Worm (Caenorhabditis elegans): ENCODE results near the gene gen-1.
A peak's percentile ranks its signal among the peaks of the same experiment; 100 is the strongest.

Gene gen-1

DNA sequence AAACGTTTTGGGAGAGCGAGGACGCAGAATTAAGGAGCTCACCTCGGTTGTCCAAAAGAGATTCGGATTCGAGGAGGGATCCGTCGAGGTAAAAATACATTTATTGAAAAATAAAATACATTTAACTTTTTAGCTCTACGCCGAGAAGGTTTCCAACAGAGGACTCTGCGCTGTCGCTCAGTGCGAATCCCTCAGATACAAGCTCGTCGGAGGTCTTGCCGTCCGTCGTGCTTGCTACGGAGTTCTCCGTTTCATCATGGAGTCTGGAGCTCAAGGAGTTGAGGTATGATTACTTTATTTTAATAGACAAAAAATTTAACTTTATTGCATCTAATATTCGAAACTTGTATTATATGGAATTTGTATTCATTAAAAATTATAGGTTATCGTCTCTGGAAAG is 40.9 kb downstream of the gen-1 start:
- no peak for TF ChIP-seq ztf-11 (tag; optimal IDR thresholded peaks at IDR 0.05)
- no peak for TF ChIP-seq fos-1 (tag; optimal IDR thresholded peaks at IDR 0.05)
- TF ChIP-seq nhr-21 (tag; optimal IDR thresholded peaks at IDR 0.05): no peak
- TF ChIP-seq peb-1 (tag; optimal IDR thresholded peaks at IDR 0.05): no peak
- TF ChIP-seq mbf-1 (tag; optimal IDR thresholded peaks at IDR 0.05): no peak
- TF ChIP-seq zag-1 (tag; optimal IDR thresholded peaks at IDR 0.05): no peak
- TF ChIP-seq nhr-25 (tag; optimal IDR thresholded peaks at IDR 0.05): no peak
- no peak for TF ChIP-seq R02D3.7 (tag; optimal IDR thresholded peaks at IDR 0.05)
- no peak for TF ChIP-seq snpc-4 (tag; optimal IDR thresholded peaks at IDR 0.05)
- TF ChIP-seq ama-1 (optimal IDR thresholded peaks at IDR 0.05): no peak
- no peak for TF ChIP-seq egl-27 (tag; optimal IDR thresholded peaks at IDR 0.05)
- no peak for TF ChIP-seq unc-62 (GFP tag; optimal IDR thresholded peaks at IDR 0.05)
- TF ChIP-seq lin-39 (tag; optimal IDR thresholded peaks at IDR 0.05): no peak
- no peak for TF ChIP-seq unc-55 (GFP tag; optimal IDR thresholded peaks at IDR 0.05)
- TF ChIP-seq gmeb-1 (tag; optimal IDR thresholded peaks at IDR 0.05): no peak
- no peak for TF ChIP-seq C34F6.9 (tag; optimal IDR thresholded peaks at IDR 0.05)

DNA sequence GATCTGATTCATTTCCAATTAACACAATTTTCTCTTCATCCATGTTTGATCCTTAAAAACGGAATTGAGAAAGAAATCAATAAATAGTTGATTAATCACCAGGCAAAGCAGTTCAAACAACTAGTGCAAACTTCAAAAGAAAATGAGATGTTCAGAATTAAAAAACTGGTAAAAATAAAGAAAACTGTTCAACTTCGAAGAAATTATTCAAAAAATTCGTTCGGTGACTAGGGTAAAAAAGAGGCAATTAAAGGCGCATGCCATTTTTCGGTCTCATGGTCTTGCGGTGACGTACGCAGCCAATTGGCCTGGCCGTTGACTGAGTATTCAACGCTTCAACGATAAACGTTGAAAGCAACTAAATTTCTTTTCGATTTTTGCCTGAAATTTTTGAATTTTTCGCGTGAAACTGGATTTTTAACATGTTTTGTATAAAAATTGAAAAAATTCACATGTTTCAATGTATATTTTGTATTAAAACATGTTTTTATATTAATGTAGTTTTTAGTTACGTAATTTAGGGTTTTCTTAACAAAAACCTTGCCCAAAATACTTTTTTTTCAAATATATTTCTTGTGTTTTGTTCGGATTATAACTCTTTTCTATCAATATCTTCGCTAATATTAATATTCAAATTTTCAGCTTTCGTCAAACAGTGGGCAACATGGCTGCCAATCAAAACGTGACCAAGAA is 41.7 kb downstream of the gen-1 start, which contains the start of the genes sna-3 and rps-3:
TSS of gene sna-3 (minus strand) at position 51 of the 693 bp plus-strand sequence.
TSS of gene rps-3 (plus strand) at position 643 of the 693 bp plus-strand sequence.
- peak; percentile 93 for TF ChIP-seq unc-55 (GFP tag; optimal IDR thresholded peaks at IDR 0.05)
- TF ChIP-seq peb-1 (tag; optimal IDR thresholded peaks at IDR 0.05): no peak
- no peak for TF ChIP-seq nhr-11 (tag; optimal IDR thresholded peaks at IDR 0.05)
- TF ChIP-seq egl-27 (tag; optimal IDR thresholded peaks at IDR 0.05): peak; percentile 21
- peak; percentile 52 for TF ChIP-seq ceh-16 (tag; optimal IDR thresholded peaks at IDR 0.05)
- no peak for TF ChIP-seq ztf-1 (GFP tag; conservative IDR thresholded peaks at IDR 0.05)
- peak; percentile 64 for TF ChIP-seq nhr-21 (tag; optimal IDR thresholded peaks at IDR 0.05)
- no peak for TF ChIP-seq Y55F3AM.14 (GFP tag; optimal IDR thresholded peaks at IDR 0.05)
- peak; percentile 91 for TF ChIP-seq nhr-129 (tag; optimal IDR thresholded peaks at IDR 0.05)
- TF ChIP-seq mdl-1 (tag; optimal IDR thresholded peaks at IDR 0.05): no peak
- peak; percentile 52 for TF ChIP-seq sma-3 (GFP tag; optimal IDR thresholded peaks at IDR 0.05)
- TF ChIP-seq nhr-25 (tag; optimal IDR thresholded peaks at IDR 0.05): peak; percentile 73
- no peak for TF ChIP-seq nhr-10 (tag; optimal IDR thresholded peaks at IDR 0.05)
- TF ChIP-seq nhr-12 (tag; optimal IDR thresholded peaks at IDR 0.05): no peak
- TF ChIP-seq sma-9 (GFP tag; optimal IDR thresholded peaks at IDR 0.05): peak; percentile 55
- no peak for TF ChIP-seq sma-9 (tag; optimal IDR thresholded peaks at IDR 0.05)
- TF ChIP-seq gmeb-1 (tag; optimal IDR thresholded peaks at IDR 0.05): peak; percentile 78
- peak; percentile 64 for TF ChIP-seq F13H6.1 (tag; optimal IDR thresholded peaks at IDR 0.05)
- TF ChIP-seq fos-1 (tag; optimal IDR thresholded peaks at IDR 0.05): peak; percentile 70
- peak; percentile 82 for TF ChIP-seq lin-11 (tag; optimal IDR thresholded peaks at IDR 0.05)
- TF ChIP-seq mab-5 (tag; optimal IDR thresholded peaks at IDR 0.05): no peak
- TF ChIP-seq zag-1 (tag; optimal IDR thresholded peaks at IDR 0.05): peak; percentile 10
- peak; percentile 90 for TF ChIP-seq C34F6.9 (tag; optimal IDR thresholded peaks at IDR 0.05)
- TF ChIP-seq crh-2 (tag; optimal IDR thresholded peaks at IDR 0.05): peak; percentile 90
- TF ChIP-seq lsy-2 (tag; optimal IDR thresholded peaks at IDR 0.05): peak; percentile 68 to 92
- no peak for TF ChIP-seq lin-39 (tag; optimal IDR thresholded peaks at IDR 0.05)
- peak; percentile 40 for TF ChIP-seq ZK546.5 (tag; optimal IDR thresholded peaks at IDR 0.05)
- no peak for TF ChIP-seq aly-2 (tag; optimal IDR thresholded peaks at IDR 0.05)
- no peak for TF ChIP-seq alr-1 (tag; optimal IDR thresholded peaks at IDR 0.05)
- TF ChIP-seq blmp-1 (tag; optimal IDR thresholded peaks at IDR 0.05; ENCODE audit: insufficient read depth): peak; percentile 8
- TF ChIP-seq elt-1 (tag; optimal IDR thresholded peaks at IDR 0.05): no peak
- TF ChIP-seq snpc-4 (tag; optimal IDR thresholded peaks at IDR 0.05): peak; percentile 63
- peak; percentile 81 for TF ChIP-seq lin-13 (GFP tag; optimal IDR thresholded peaks at IDR 0.05)
- no peak for TF ChIP-seq elt-3 (tag; optimal IDR thresholded peaks at IDR 0.05)

DNA sequence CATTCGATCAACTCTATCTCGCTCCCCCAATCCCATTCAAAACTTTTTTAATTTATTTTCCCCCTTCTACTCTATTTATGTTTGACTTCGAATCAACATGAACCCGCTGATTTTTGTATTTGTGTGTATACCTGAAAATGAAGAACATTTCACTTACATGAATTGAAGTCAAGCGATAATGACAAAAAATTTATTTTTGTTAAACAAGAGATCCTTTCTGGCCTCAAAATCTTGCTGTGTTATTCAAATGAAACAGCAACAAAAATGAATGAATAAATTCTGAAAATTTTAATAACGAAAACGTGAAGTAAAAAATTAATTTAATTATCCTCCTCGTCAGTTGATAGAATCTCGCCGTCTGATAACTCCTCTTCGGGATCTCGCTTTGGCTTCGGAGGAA is 45.5 kb downstream of the gen-1 start:
- TF ChIP-seq ztf-4 (tag; optimal IDR thresholded peaks at IDR 0.05) (no peak), fos-1 (tag; optimal IDR thresholded peaks at IDR 0.05) (no peak), Y55F3AM.14 (GFP tag; optimal IDR thresholded peaks at IDR 0.05) (no peak), nhr-129 (tag; optimal IDR thresholded peaks at IDR 0.05) (no peak)
